Worm (Caenorhabditis elegans) whole organism, young adult: ENCODE data around the gene F52B11.5.

Experiments
- B0019.2 ChIP-seq: fragments of 200-800 bp; sonication (Bioruptor generic); conservative IDR thresholded peaks from 2 replicates; pipeline ENCODE4 v1.3.6; 2022; ENCODE audit warnings: missing genetic modification reagents, missing genetic modification characterization, missing compliant biosample characterization
- B0336.3 ChIP-seq: fragments of 200-800 bp; sonication (Bioruptor generic); IDR thresholded peaks from 2 replicates; pipeline ENCODE4 v1.3.6; 2022; ENCODE audit warnings: missing genetic modification characterization, missing compliant biosample characterization
- Y53G8AR.9 ChIP-seq: fragments of 200-800 bp; sonication (Bioruptor generic); conservative IDR thresholded peaks from 2 replicates; pipeline ENCODE4 v1.3.6; 2022; ENCODE audit warnings: missing genetic modification reagents, missing genetic modification characterization, missing compliant biosample characterization
- akir-1 ChIP-seq: fragments of 200-800 bp; sonication (Bioruptor generic); optimal IDR thresholded peaks from 2 replicates; lab custom pipeline; 2018; ENCODE audit warnings: mild to moderate bottlenecking, missing genetic modification characterization, moderate library complexity, missing compliant biosample characterization
- ama-1 ChIP-seq, 3 experiments: fragments of 150-350 bp in 1 of 3; sonication (generic microtip) in 2 of 3; optimal IDR thresholded peaks; 2 replicates each; lab custom pipeline; 2014 to 2018; ENCODE audit warnings: missing biosample characterization in 2 of 3, missing genetic modification characterization in 2 of 3, missing genetic modification reagents in 2 of 3
- atf-7 ChIP-seq: sonication (generic microtip); optimal IDR thresholded peaks from 2 replicates; lab custom pipeline; 2017; ENCODE audit warnings: mild to moderate bottlenecking, missing genetic modification characterization, missing compliant biosample characterization
- hrde-1 ChIP-seq: sonication (generic microtip); optimal IDR thresholded peaks from 2 replicates; lab custom pipeline; 2016; ENCODE audit warnings: missing genetic modification characterization, mild to moderate bottlenecking, missing compliant biosample characterization, moderate library complexity, missing genotype, missing genetic modification reagents, borderline replicate concordance
- madf-6 ChIP-seq: fragments of 200-800 bp; sonication (Bioruptor generic); IDR thresholded peaks from 2 replicates; pipeline ENCODE4 v1.3.6; 2022; ENCODE audit warnings: missing genetic modification reagents, missing genetic modification characterization, missing compliant biosample characterization
- mxl-1 ChIP-seq: sonication (generic microtip); optimal IDR thresholded peaks from 2 replicates; lab custom pipeline; 2016; ENCODE audit warnings: missing genetic modification characterization, missing compliant biosample characterization
- nhr-90 ChIP-seq: sonication (generic microtip); optimal IDR thresholded peaks from 2 replicates; lab custom pipeline; 2016; ENCODE audit warnings: missing genotype, mild to moderate bottlenecking, missing genetic modification characterization, missing compliant biosample characterization
- pha-4 ChIP-seq: fragments of 150-350 bp; sonication (generic microtip); optimal IDR thresholded peaks from 2 replicates; lab custom pipeline; 2014; ENCODE audit warnings: missing biosample characterization, missing genetic modification reagents, missing genetic modification characterization
- snpc-4 ChIP-seq, 5 experiments: fragments of 150-350 bp in 1 of 5; sonication (generic microtip) in 4 of 5; optimal IDR thresholded peaks; 2 replicates each; lab custom pipeline; 2014 to 2018; ENCODE audit warnings: missing genetic modification characterization in 5 of 5, missing biosample characterization in 3 of 5, antibody characterized with exemption in 2 of 5, mild to moderate bottlenecking in 2 of 5, missing compliant biosample characterization in 2 of 5, missing genotype in 2 of 5, moderate library complexity in 2 of 5, missing genetic modification reagents in 1 of 5
- ztf-28 ChIP-seq: fragments of 200-800 bp; sonication (Bioruptor generic); IDR thresholded peaks from 2 replicates; pipeline ENCODE4 v1.3.6; 2022; ENCODE audit warnings: missing genetic modification reagents, missing genetic modification characterization, missing compliant biosample characterization

ce11 chrIV:14113621-14114020 is 10.6 kb upstream of the F52B11.5 start:
- TF ChIP-seq B0336.3 (GFP tag; lab: Robert Waterston, UW) (no peak), atf-7 (tag; lab: Kevin White, UChicago) (no peak), hrde-1 (tag; lab: Kevin White, UChicago) (no peak), nhr-90 (tag; lab: Kevin White, UChicago) (no peak), madf-6 (GFP tag; lab: Robert Waterston, UW) (0 out of 2 replicates have a peak, but pooled peaks have one; percentile 17), snpc-4 (GFP tag; optimal IDR thresholded peaks at IDR 0.05; lab: Kevin White, UChicago) (no peak), snpc-4 (tag; optimal IDR thresholded peaks at IDR 0.05; lab: Kevin White, UChicago) (peak; percentile 22 to 90 (median 37)), pha-4 (tag; lab: Kevin White, UChicago) (no peak), ama-1 (optimal IDR thresholded peaks at IDR 0.05; lab: Kevin White, UChicago) (no peak), ama-1 (GFP tag; optimal IDR thresholded peaks at IDR 0.05; lab: Kevin White, UChicago) (no peak), ztf-28 (GFP tag; lab: Robert Waterston, UW) (no peak), mxl-1 (tag; lab: Kevin White, UChicago) (no peak), akir-1 (GFP tag; lab: Kevin White, UChicago) (no peak), Y53G8AR.9 (GFP tag; lab: Robert Waterston, UW) (no peak), B0019.2 (no peak)
